Worm (Caenorhabditis elegans) whole organism, young adult: ENCODE data around the gene F13C5.3.

Source experiments
- B0019.2 ChIP-seq: fragments of 200-800 bp; sonication (Bioruptor generic); conservative IDR thresholded peaks from 2 replicates; pipeline ENCODE4 v1.3.6; 2022; ENCODE audit warnings: missing genetic modification reagents, missing genetic modification characterization, missing compliant biosample characterization
- C17E4.6 ChIP-seq: fragments of 200-800 bp; sonication (Bioruptor generic); IDR thresholded peaks from 2 replicates; pipeline ENCODE4 v1.3.6; 2022; ENCODE audit warnings: missing genetic modification reagents, missing genetic modification characterization, missing compliant biosample characterization
- D2030.7 ChIP-seq: fragments of 200-800 bp; sonication (Bioruptor generic); IDR thresholded peaks from 2 replicates; pipeline ENCODE4 v1.3.6; 2022; ENCODE audit warnings: missing genetic modification reagents, missing genetic modification characterization, missing compliant biosample characterization
- Y53G8AR.9 ChIP-seq: fragments of 200-800 bp; sonication (Bioruptor generic); conservative IDR thresholded peaks from 2 replicates; pipeline ENCODE4 v1.3.6; 2022; ENCODE audit warnings: missing genetic modification reagents, missing genetic modification characterization, missing compliant biosample characterization
- Y79H2A.3 ChIP-seq: fragments of 200-800 bp; sonication (Bioruptor generic); conservative IDR thresholded peaks from 2 replicates; pipeline ENCODE4 v1.3.6; 2022; ENCODE audit warnings: missing genetic modification reagents, missing genetic modification characterization, missing compliant biosample characterization
- aptf-3 ChIP-seq: fragments of 200-800 bp; sonication (Bioruptor generic); IDR thresholded peaks from 2 replicates; pipeline ENCODE4 v1.3.6; 2022; ENCODE audit warnings: missing genetic modification characterization, missing compliant biosample characterization
- atf-7 ChIP-seq: sonication (generic microtip); optimal IDR thresholded peaks from 2 replicates; lab custom pipeline; 2017; ENCODE audit warnings: mild to moderate bottlenecking, missing genetic modification characterization, missing compliant biosample characterization
- bed-1 ChIP-seq: fragments of 200-800 bp; sonication (Bioruptor generic); IDR thresholded peaks from 2 replicates; pipeline ENCODE4 v1.3.6; 2022; ENCODE audit warnings: missing genetic modification reagents, missing genetic modification characterization, missing compliant biosample characterization
- ccch-3 ChIP-seq: fragments of 200-800 bp; sonication (Bioruptor generic); optimal IDR thresholded peaks from 2 replicates; lab custom pipeline; 2018; ENCODE audit warnings: mild to moderate bottlenecking, missing genetic modification characterization, missing compliant biosample characterization
- ceh-40 ChIP-seq: fragments of 200-800 bp; sonication (Bioruptor generic); IDR thresholded peaks from 2 replicates; pipeline ENCODE4 v1.3.6; 2022; ENCODE audit warnings: missing genetic modification characterization, missing compliant biosample characterization
- dox-1 ChIP-seq: fragments of 200-800 bp; sonication (Bioruptor generic); IDR thresholded peaks from 2 replicates; pipeline ENCODE4 v1.3.6; 2022; ENCODE audit warnings: missing genetic modification reagents, missing genetic modification characterization, missing compliant biosample characterization
- dpff-1 ChIP-seq: sonication (generic microtip); optimal IDR thresholded peaks from 2 replicates; lab custom pipeline; 2017; ENCODE audit warnings: mild to moderate bottlenecking, missing genetic modification characterization, missing compliant biosample characterization
- dpl-1 ChIP-seq: fragments of 150-350 bp; optimal IDR thresholded peaks from 2 replicates; lab custom pipeline; 2014; ENCODE audit warnings: missing biosample characterization, missing genetic modification reagents, missing genetic modification characterization
- gei-17 ChIP-seq: fragments of 200-800 bp; sonication (Bioruptor generic); optimal IDR thresholded peaks from 2 replicates; lab custom pipeline; 2018; ENCODE audit warnings: mild to moderate bottlenecking, missing genetic modification characterization, missing compliant biosample characterization
- hlh-26 ChIP-seq: fragments of 200-800 bp; sonication (Bioruptor generic); conservative IDR thresholded peaks from 2 replicates; pipeline ENCODE4 v1.3.6; 2022; ENCODE audit warnings: missing genetic modification reagents, missing genetic modification characterization, missing compliant biosample characterization
- hmg-1.2 ChIP-seq: fragments of 200-800 bp; sonication (Bioruptor generic); IDR thresholded peaks from 2 replicates; pipeline ENCODE4 v1.3.6; 2022; ENCODE audit warnings: missing genetic modification reagents, missing genetic modification characterization, missing compliant biosample characterization
- hmg-20 ChIP-seq: fragments of 200-800 bp; sonication (Bioruptor generic); IDR thresholded peaks from 2 replicates; pipeline ENCODE4 v1.3.6; 2022; ENCODE audit warnings: missing genetic modification reagents, missing genetic modification characterization, missing compliant biosample characterization
- let-526 ChIP-seq: fragments of 200-800 bp; sonication (Bioruptor generic); IDR thresholded peaks from 2 replicates; pipeline ENCODE4 v1.3.6; 2022; ENCODE audit warnings: missing genetic modification reagents, missing genetic modification characterization, missing compliant biosample characterization
- lin-35 ChIP-seq, 3 experiments: fragments of 150-350 bp in 2 of 3; sonication (generic microtip) in 1 of 3; optimal IDR thresholded peaks; 2 replicates each; lab custom pipeline; 2014 to 2018; ENCODE audit warnings: missing biosample characterization in 3 of 3, missing genetic modification characterization in 3 of 3, missing genetic modification reagents in 3 of 3
- lin-40 ChIP-seq: sonication (generic microtip); optimal IDR thresholded peaks from 2 replicates; lab custom pipeline; 2016; ENCODE audit warnings: missing genetic modification characterization, mild to moderate bottlenecking, missing compliant biosample characterization, missing genotype, missing genetic modification reagents
- madf-3 ChIP-seq: fragments of 200-800 bp; sonication (Bioruptor generic); IDR thresholded peaks from 2 replicates; pipeline ENCODE4 v1.3.6; 2022; ENCODE audit warnings: missing genetic modification reagents, missing genetic modification characterization, missing compliant biosample characterization
- madf-6 ChIP-seq: fragments of 200-800 bp; sonication (Bioruptor generic); IDR thresholded peaks from 2 replicates; pipeline ENCODE4 v1.3.6; 2022; ENCODE audit warnings: missing genetic modification reagents, missing genetic modification characterization, missing compliant biosample characterization
- mcd-1 ChIP-seq: fragments of 200-800 bp; sonication (Bioruptor generic); IDR thresholded peaks from 2 replicates; pipeline ENCODE4 v1.3.6; 2022; ENCODE audit warnings: missing genetic modification reagents, missing genetic modification characterization, missing compliant biosample characterization
- nfya-2 ChIP-seq: fragments of 200-800 bp; sonication (Bioruptor generic); IDR thresholded peaks from 2 replicates; pipeline ENCODE4 v1.3.6; 2022; ENCODE audit warnings: missing genetic modification reagents, missing genetic modification characterization, missing compliant biosample characterization
- nhr-179 ChIP-seq: sonication (generic microtip); optimal IDR thresholded peaks from 2 replicates; lab custom pipeline; 2016; ENCODE audit warnings: mild to moderate bottlenecking, missing genetic modification characterization, missing compliant biosample characterization
- repo-1 ChIP-seq: sonication (generic microtip); optimal IDR thresholded peaks from 2 replicates; lab custom pipeline; 2017; ENCODE audit warnings: mild to moderate bottlenecking, missing genetic modification characterization, missing compliant biosample characterization
- snpc-1.3 ChIP-seq: sonication (generic microtip); optimal IDR thresholded peaks from 2 replicates; lab custom pipeline; 2017; ENCODE audit warnings: missing genetic modification characterization, mild to moderate bottlenecking, missing compliant biosample characterization, antibody characterized with exemption, moderate library complexity, missing genotype, missing genetic modification reagents; ENCODE audit not compliant: insufficient read depth
- snpc-4 ChIP-seq, 5 experiments: fragments of 150-350 bp in 1 of 5; sonication (generic microtip) in 4 of 5; optimal IDR thresholded peaks; 2 replicates each; lab custom pipeline; 2014 to 2018; ENCODE audit warnings: missing genetic modification characterization in 5 of 5, missing biosample characterization in 3 of 5, antibody characterized with exemption in 2 of 5, mild to moderate bottlenecking in 2 of 5, missing compliant biosample characterization in 2 of 5, missing genotype in 2 of 5, moderate library complexity in 2 of 5, missing genetic modification reagents in 1 of 5
- sptf-2 ChIP-seq: fragments of 200-800 bp; sonication (Bioruptor generic); optimal IDR thresholded peaks from 2 replicates; lab custom pipeline; 2018; ENCODE audit warnings: mild to moderate bottlenecking, missing genetic modification characterization, missing compliant biosample characterization
- tlf-1 ChIP-seq: fragments of 200-800 bp; sonication (Bioruptor generic); optimal IDR thresholded peaks from 2 replicates; lab custom pipeline; 2018; ENCODE audit warnings: mild to moderate bottlenecking, missing genetic modification characterization, missing compliant biosample characterization
- unc-130 ChIP-seq: sonication (generic microtip); optimal IDR thresholded peaks from 2 replicates; lab custom pipeline; 2016; ENCODE audit warnings: missing genetic modification reagents, missing genetic modification characterization, missing compliant biosample characterization
- unc-62 ChIP-seq: fragments of 150-350 bp; optimal IDR thresholded peaks from 2 replicates; lab custom pipeline; 2014; ENCODE audit warnings: missing biosample characterization, missing genetic modification reagents, missing genetic modification characterization
- zfh-2 ChIP-seq: fragments of 200-800 bp; sonication (Bioruptor generic); conservative IDR thresholded peaks from 2 replicates; pipeline ENCODE4 v1.3.6; 2022; ENCODE audit warnings: missing genetic modification reagents, missing genetic modification characterization, missing compliant biosample characterization
- zim-3 ChIP-seq: sonication (generic microtip); optimal IDR thresholded peaks from 2 replicates; lab custom pipeline; 2017; ENCODE audit warnings: mild to moderate bottlenecking, missing genetic modification characterization, moderate library complexity, missing compliant biosample characterization
- ztf-18 ChIP-seq: sonication (generic microtip); optimal IDR thresholded peaks from 2 replicates; lab custom pipeline; 2016; ENCODE audit warnings: missing genotype, mild to moderate bottlenecking, missing genetic modification characterization, missing compliant biosample characterization
- ztf-25 ChIP-seq: fragments of 200-800 bp; sonication (Bioruptor generic); IDR thresholded peaks from 2 replicates; pipeline ENCODE4 v1.3.6; 2022; ENCODE audit warnings: missing genetic modification reagents, missing genetic modification characterization, missing compliant biosample characterization
- ztf-3 ChIP-seq: fragments of 200-800 bp; sonication (Bioruptor generic); optimal IDR thresholded peaks from 2 replicates; lab custom pipeline; 2018; ENCODE audit warnings: mild to moderate bottlenecking, missing genetic modification characterization, missing compliant biosample characterization

Gene F13C5.3

DNA sequence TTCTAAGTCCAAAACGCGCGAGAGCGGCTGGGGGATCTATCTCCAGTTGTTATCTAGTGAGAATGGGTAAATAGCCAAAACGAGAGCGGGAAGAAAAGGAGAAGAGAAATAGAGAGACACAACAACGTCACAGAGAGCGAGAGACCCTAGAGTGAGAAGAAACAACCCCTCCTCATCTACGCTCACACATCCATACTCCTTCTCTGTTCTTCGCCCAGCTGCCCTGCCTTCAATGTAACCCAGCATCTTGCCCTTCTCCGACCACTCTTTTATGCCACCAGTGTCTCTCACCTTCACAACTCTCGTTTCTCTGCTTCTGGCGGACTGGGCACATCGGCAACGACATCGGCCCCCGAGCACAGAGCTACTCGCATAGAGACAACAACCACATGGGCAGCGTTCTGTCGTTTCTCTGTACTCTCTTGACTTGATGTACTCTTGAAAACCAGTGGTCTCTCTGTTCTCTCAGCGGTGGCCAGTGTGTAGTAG, 6.1 kb downstream of the F13C5.3 start (continued):
- TF ChIP-seq lin-40 (tag; lab: Kevin White, UChicago) (peak; percentile 85), C17E4.6 (GFP tag; lab: Robert Waterston, UW) (no peak), zim-3 (tag; lab: Kevin White, UChicago) (no peak), ccch-3 (GFP tag; lab: Kevin White, UChicago) (no peak), madf-3 (no peak), nhr-179 (tag; lab: Kevin White, UChicago) (no peak), Y79H2A.3 (GFP tag; lab: Robert Waterston, UW) (no peak), lin-35 (GFP tag; optimal IDR thresholded peaks at IDR 0.05; lab: Kevin White, UChicago) (peak in 1 of 3 experiments; percentile 60), atf-7 (tag; lab: Kevin White, UChicago) (peak; percentile 60), snpc-4 (GFP tag; optimal IDR thresholded peaks at IDR 0.05; lab: Kevin White, UChicago) (peak; percentile 10), snpc-4 (tag; optimal IDR thresholded peaks at IDR 0.05; lab: Kevin White, UChicago) (peak in 2 of 4 experiments; percentile 72 to 77), dox-1 (GFP tag; lab: Robert Waterston, UW) (no peak; the same call in 1 of the 2 replicates), D2030.7 (GFP tag; lab: Robert Waterston, UW) (no peak), B0019.2 (GFP tag; lab: Robert Waterston, UW) (no peak), tlf-1 (GFP tag; lab: Kevin White, UChicago) (peak; percentile 13)

DNA sequence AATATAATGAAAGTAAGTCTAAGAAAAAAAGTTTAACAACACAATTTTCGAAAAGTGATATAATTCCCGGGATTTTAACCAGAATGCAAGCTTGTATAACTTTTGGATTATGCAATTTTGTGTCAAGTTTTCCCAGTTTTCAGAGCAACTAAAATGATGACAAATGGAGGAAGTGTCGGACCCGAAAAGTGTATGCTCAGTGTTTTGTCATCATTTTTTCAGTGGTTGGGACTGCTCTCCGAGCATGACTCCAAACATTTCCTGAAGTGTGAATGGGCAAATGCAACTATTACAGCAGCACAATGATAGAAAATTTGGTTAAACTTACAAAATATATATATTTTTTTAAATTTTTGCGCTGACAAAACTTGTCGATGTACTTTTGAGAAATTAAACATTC, 8.3 kb downstream of the F13C5.3 start:
- TF ChIP-seq let-526: no peak
- no peak for TF ChIP-seq hmg-1.2 (GFP tag; lab: Robert Waterston, UW)
- TF ChIP-seq dpl-1 (GFP tag; lab: Kevin White, UChicago): no peak
- no peak for TF ChIP-seq dpff-1
- no peak for TF ChIP-seq bed-1
- no peak for TF ChIP-seq hmg-20
- TF ChIP-seq nfya-2: no peak
- TF ChIP-seq aptf-3 (GFP tag; lab: Robert Waterston, UW): no peak
- no peak for TF ChIP-seq snpc-1.3 (tag; lab: Kevin White, UChicago)
- TF ChIP-seq unc-62 (GFP tag; lab: Kevin White, UChicago): no peak
- TF ChIP-seq repo-1 (tag; lab: Kevin White, UChicago): no peak
- no peak for TF ChIP-seq zfh-2 (GFP tag; lab: Robert Waterston, UW)

DNA sequence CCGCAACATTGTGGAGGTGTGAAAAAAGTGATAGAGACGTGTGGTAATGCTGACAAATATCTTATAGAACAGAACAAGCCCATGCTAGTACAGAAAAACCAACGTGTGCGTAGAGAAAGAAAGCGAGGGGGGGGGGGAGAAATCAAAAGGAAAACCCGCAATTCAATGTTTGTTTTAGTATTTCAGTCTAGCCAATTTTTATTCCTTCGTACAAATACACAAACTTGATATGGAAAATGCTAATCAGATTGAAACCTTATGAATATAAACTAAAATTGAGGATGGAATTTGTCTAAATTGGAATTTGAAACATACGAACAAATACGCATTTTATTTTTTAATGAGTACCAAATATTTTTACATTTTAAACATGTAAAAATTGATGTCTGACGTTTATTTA, 11.6 kb downstream of the F13C5.3 start, which contains the start of gene mrp-1:
Gene mrp-1 (minus strand): TSS at position 101 of the 400 bp plus-strand sequence.
- no peak for TF ChIP-seq ztf-3 (GFP tag; lab: Kevin White, UChicago)
- TF ChIP-seq ceh-40 (GFP tag; lab: Robert Waterston, UW): no peak
- TF ChIP-seq lin-40 (tag; lab: Kevin White, UChicago): no peak
- TF ChIP-seq Y79H2A.3 (GFP tag; lab: Robert Waterston, UW): no peak
- TF ChIP-seq gei-17 (GFP tag; lab: Kevin White, UChicago): no peak
- no peak for TF ChIP-seq madf-6 (GFP tag; lab: Robert Waterston, UW)
- no peak for TF ChIP-seq ztf-25 (GFP tag; lab: Robert Waterston, UW)
- TF ChIP-seq unc-130 (GFP tag; lab: Kevin White, UChicago): no peak
- TF ChIP-seq ztf-18: no peak
- TF ChIP-seq mcd-1 (GFP tag; lab: Robert Waterston, UW): no peak
- no peak for TF ChIP-seq sptf-2 (GFP tag; lab: Kevin White, UChicago)
- TF ChIP-seq dpff-1: no peak
- TF ChIP-seq Y53G8AR.9 (GFP tag; lab: Robert Waterston, UW): no peak
- TF ChIP-seq hlh-26: no peak
- TF ChIP-seq, all 124 proteins: peak for 0
